Worm (Caenorhabditis elegans): ENCODE measurements around the gene crt-1.

The crt-1 gene

DNA sequence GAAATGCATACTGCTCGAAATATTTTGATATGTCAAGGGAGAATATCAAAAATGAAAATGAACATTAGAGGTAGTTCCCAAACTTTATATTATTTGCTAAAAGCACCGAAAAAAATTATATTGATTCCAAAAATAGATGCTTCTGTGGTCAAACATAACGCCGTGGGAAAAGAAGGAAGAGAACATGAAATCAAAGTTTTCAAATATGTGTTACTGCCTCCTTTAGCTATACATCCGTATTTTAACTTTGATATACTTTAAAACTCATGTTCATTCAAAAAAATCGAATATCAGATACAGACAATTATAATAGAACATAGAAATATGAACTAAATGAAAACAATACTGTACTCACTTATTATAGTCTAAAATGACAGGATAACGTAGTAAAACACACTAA, 3.1 kb upstream of the crt-1 start, which contains the start of gene Y38A10A.11:
Gene Y38A10A.11 (minus strand): TSS at position 101 of the 400 bp plus-strand sequence.
- no peak for TF ChIP-seq ceh-82 (tag; optimal IDR thresholded peaks at IDR 0.05)
- no peak for TF ChIP-seq pax-3 (tag; optimal IDR thresholded peaks at IDR 0.05)
- TF ChIP-seq isw-1 (GFP tag; IDR thresholded peaks at IDR 0.05) = no peak
- TF ChIP-seq mab-9 (GFP tag; IDR thresholded peaks at IDR 0.05) = no peak
- TF ChIP-seq unc-62 (GFP tag; optimal IDR thresholded peaks at IDR 0.05) = no peak
- TF ChIP-seq lin-14 (GFP tag; optimal IDR thresholded peaks at IDR 0.05) = no peak
- TF ChIP-seq sup-37 (GFP tag; optimal IDR thresholded peaks at IDR 0.05) = no peak
- no peak for TF ChIP-seq nhr-11 (tag; optimal IDR thresholded peaks at IDR 0.05)
- TF ChIP-seq aha-1 (tag; optimal IDR thresholded peaks at IDR 0.05) = no peak
- TF ChIP-seq ceh-90 (tag; optimal IDR thresholded peaks at IDR 0.05) = no peak
- TF ChIP-seq nhr-47 (tag; optimal IDR thresholded peaks at IDR 0.05) = no peak
- TF ChIP-seq zip-4 (GFP tag; optimal IDR thresholded peaks at IDR 0.05) = no peak
- TF ChIP-seq unc-98 (GFP tag; IDR thresholded peaks at IDR 0.05) = no peak
- TF ChIP-seq unc-30 (tag; optimal IDR thresholded peaks at IDR 0.05) = no peak
- TF ChIP-seq nhr-76 (tag; optimal IDR thresholded peaks at IDR 0.05) = no peak
- no peak for TF ChIP-seq fkh-8 (tag; optimal IDR thresholded peaks at IDR 0.05)
- TF ChIP-seq nhr-28 (tag; optimal IDR thresholded peaks at IDR 0.05) = no peak
- no peak for TF ChIP-seq lir-3 (tag; optimal IDR thresholded peaks at IDR 0.05; ENCODE audit: poor library complexity)
- no peak for TF ChIP-seq elt-3 (tag; optimal IDR thresholded peaks at IDR 0.05)

DNA sequence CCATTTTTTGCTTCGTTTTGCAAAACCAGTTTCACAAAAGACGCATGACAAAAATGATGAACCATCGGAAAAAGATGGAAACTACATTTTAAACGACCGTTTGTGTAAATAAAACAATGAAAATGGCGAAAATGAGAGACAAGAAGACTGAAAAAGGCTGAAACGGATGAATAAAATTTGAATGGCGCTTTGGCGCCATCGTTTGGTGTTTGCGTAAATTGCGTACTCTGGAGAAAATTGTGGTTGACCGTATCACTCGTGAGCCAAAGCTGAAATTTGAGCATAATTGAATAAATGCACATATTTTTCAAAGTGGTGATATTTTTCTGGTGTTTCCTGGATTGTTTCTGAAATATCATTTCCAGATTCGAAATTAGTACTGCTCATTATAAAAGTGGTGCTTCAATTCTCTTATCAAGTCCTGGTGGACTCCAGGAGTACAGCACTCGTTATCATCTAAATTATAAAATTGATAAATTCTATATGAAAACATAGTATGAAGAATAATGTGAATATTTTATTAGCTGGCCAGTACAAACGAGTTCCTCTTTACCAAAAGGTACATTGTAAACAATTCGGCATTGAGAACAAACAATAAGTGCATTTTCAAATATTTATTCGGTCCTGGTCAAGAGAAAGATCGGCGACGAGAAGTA, 1.0 kb upstream of the crt-1 start:
- TF ChIP-seq ztf-11 (tag; optimal IDR thresholded peaks at IDR 0.05) (no peak), elt-2 (tag; optimal IDR thresholded peaks at IDR 0.05) (peak; percentile 60), elt-3 (tag; optimal IDR thresholded peaks at IDR 0.05) (peak in 1 of 6 experiments; percentile 4), unc-130 (tag; optimal IDR thresholded peaks at IDR 0.05) (no peak), efl-1 (optimal IDR thresholded peaks at IDR 0.05) (peak; percentile 8 to 25), efl-1 (GFP tag; optimal IDR thresholded peaks at IDR 0.05 in 1 of 2) (peak; percentile 54 to 80), dpl-1 (GFP tag; optimal IDR thresholded peaks at IDR 0.05) (peak in 2 of 3 experiments; percentile 20 to 63), lsy-2 (tag; optimal IDR thresholded peaks at IDR 0.05) (peak in 1 of 2 experiments; percentile 80), lin-35 (GFP tag; optimal IDR thresholded peaks at IDR 0.05) (peak; percentile 18 to 33), jun-1 (tag; optimal IDR thresholded peaks at IDR 0.05) (no peak), nhr-19 (GFP tag; conservative IDR thresholded peaks at IDR 0.05) (no peak)

DNA sequence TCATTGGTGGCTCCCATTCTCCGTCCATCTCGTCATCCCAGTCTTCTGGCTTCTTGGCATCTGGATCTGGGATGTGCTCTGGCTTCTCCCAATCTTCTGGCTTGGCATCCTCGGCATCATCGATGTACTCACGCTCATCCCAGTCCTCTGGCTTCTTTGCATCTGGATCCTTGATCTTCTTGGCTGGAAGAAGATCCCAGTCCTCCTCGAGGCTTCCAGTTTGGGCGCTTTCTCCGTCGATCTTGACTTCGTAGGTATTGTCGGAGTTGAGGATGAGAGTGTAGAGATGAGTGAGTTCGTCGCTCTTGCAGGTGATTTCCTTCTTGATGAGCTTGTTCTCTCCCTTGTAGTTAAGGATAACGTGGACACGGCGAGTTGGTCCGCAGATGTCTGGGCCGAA, 708 bp downstream of the crt-1 start:
- TF ChIP-seq nhr-76 (tag; optimal IDR thresholded peaks at IDR 0.05) (no peak), grh-1 (GFP tag; IDR thresholded peaks at IDR 0.05) (no peak; the same call in 1 of the 2 replicates), tlp-1 (tag; optimal IDR thresholded peaks at IDR 0.05) (no peak), mab-9 (GFP tag; IDR thresholded peaks at IDR 0.05) (no peak), pqm-1 (tag; optimal IDR thresholded peaks at IDR 0.05) (no peak), nhr-84 (tag; optimal IDR thresholded peaks at IDR 0.05) (no peak), nhr-77 (tag; optimal IDR thresholded peaks at IDR 0.05) (no peak), egl-27 (tag; optimal IDR thresholded peaks at IDR 0.05) (no peak), snpc-4 (tag; optimal IDR thresholded peaks at IDR 0.05) (no peak), unc-86 (tag; optimal IDR thresholded peaks at IDR 0.05) (no peak), lin-13 (GFP tag; optimal IDR thresholded peaks at IDR 0.05) (no peak), C04F5.9 (tag; optimal IDR thresholded peaks at IDR 0.05) (no peak), nhr-20 (tag; optimal IDR thresholded peaks at IDR 0.05) (no peak), ets-5 (GFP tag; IDR thresholded peaks at IDR 0.05) (0 out of 2 replicates have a peak, but pooled peaks have one; percentile 58), sup-37 (GFP tag; optimal IDR thresholded peaks at IDR 0.05) (no peak), efl-1 (optimal IDR thresholded peaks at IDR 0.05) (no peak), efl-1 (GFP tag; optimal IDR thresholded peaks at IDR 0.05 in 1 of 2) (peak in 1 of 2 experiments; percentile 78), ama-1 (optimal IDR thresholded peaks at IDR 0.05) (no peak), C16A3.4 (tag; optimal IDR thresholded peaks at IDR 0.05) (no peak), alr-1 (tag; optimal IDR thresholded peaks at IDR 0.05; ENCODE audit: borderline replicate concordance) (peak; percentile 60), aly-2 (tag; optimal IDR thresholded peaks at IDR 0.05) (no peak), xbp-1 (tag; optimal IDR thresholded peaks at IDR 0.05) (no peak), nhr-85 (tag) (peak; percentile 35), elt-2 (tag; optimal IDR thresholded peaks at IDR 0.05) (no peak), rnt-1 (tag; optimal IDR thresholded peaks at IDR 0.05) (peak; percentile 27), blmp-1 (tag; optimal IDR thresholded peaks at IDR 0.05) (no peak), nhr-237 (tag; optimal IDR thresholded peaks at IDR 0.05) (no peak)

All from whole organism, L1 larva.